Worm (Caenorhabditis elegans) whole organism, L3 larva: ENCODE data around the gene W03G11.2.

Experiments used
- R02D3.7 ChIP-seq: fragments of 150-350 bp; optimal IDR thresholded peaks from 2 replicates; lab custom pipeline; 2014; ENCODE audit warnings: missing biosample characterization, missing genetic modification characterization
- ZK546.5 ChIP-seq: sonication (generic microtip); optimal IDR thresholded peaks from 2 replicates; lab custom pipeline; 2017; ENCODE audit warnings: missing biosample characterization, missing genetic modification characterization
- ama-1 ChIP-seq: fragments of 150-350 bp; optimal IDR thresholded peaks from 2 replicates; lab custom pipeline; 2018
- ceh-16 ChIP-seq: sonication (generic microtip); optimal IDR thresholded peaks from 2 replicates; lab custom pipeline; 2017; ENCODE audit warnings: missing biosample characterization, missing genetic modification characterization
- ceh-28 ChIP-seq: fragments of 150-350 bp; optimal IDR thresholded peaks from 2 replicates; lab custom pipeline; 2014; ENCODE audit warnings: missing biosample characterization, missing genetic modification reagents, missing genetic modification characterization
- ceh-9 ChIP-seq: sonication (generic microtip); optimal IDR thresholded peaks from 2 replicates; lab custom pipeline; 2018; ENCODE audit warnings: missing biosample characterization, missing genetic modification characterization
- egl-27 ChIP-seq: sonication (generic microtip); optimal IDR thresholded peaks from 4 replicates; lab custom pipeline; 2017; ENCODE audit warnings: missing biosample characterization, missing genetic modification reagents, missing genetic modification characterization
- elt-2 ChIP-seq: sonication (generic microtip); optimal IDR thresholded peaks from 2 replicates; lab custom pipeline; 2016; ENCODE audit warnings: missing genetic modification reagents, mild to moderate bottlenecking, missing genetic modification characterization, missing compliant biosample characterization
- elt-3 ChIP-seq, 3 experiments: fragments of 150-350 bp in 1 of 3; sonication (generic microtip) in 2 of 3; optimal IDR thresholded peaks; 2 replicates in 2 of 3; 4 replicates in 1 of 3; lab custom pipeline; 2014 to 2017; ENCODE audit warnings: missing biosample characterization in 3 of 3, missing genetic modification characterization in 3 of 3
- fkh-10 ChIP-seq: sonication (generic microtip); optimal IDR thresholded peaks from 2 replicates; lab custom pipeline; 2017; ENCODE audit warnings: missing biosample characterization, missing genetic modification reagents, missing genetic modification characterization
- fkh-2 ChIP-seq: fragments of 150-350 bp; optimal IDR thresholded peaks from 2 replicates; lab custom pipeline; 2014; ENCODE audit warnings: missing biosample characterization, missing genetic modification reagents, missing genetic modification characterization
- lin-15B ChIP-seq: fragments of 150-350 bp; optimal IDR thresholded peaks from 2 replicates; lab custom pipeline; 2014; ENCODE audit warnings: missing biosample characterization, missing genetic modification characterization
- lin-39 ChIP-seq: fragments of 150-350 bp; optimal IDR thresholded peaks from 2 replicates; lab custom pipeline; 2018; ENCODE audit warnings: missing biosample characterization, missing genetic modification reagents, missing genetic modification characterization
- lsy-12 ChIP-seq: sonication (generic microtip); optimal IDR thresholded peaks from 2 replicates; lab custom pipeline; 2016; ENCODE audit warnings: mild to moderate bottlenecking, missing genetic modification characterization, missing compliant biosample characterization
- mml-1 ChIP-seq: fragments of 150-350 bp; sonication (generic microtip); optimal IDR thresholded peaks from 3 replicates; lab custom pipeline; 2014; ENCODE audit warnings: missing biosample characterization, missing genetic modification characterization
- nfya-1 ChIP-seq: sonication (generic microtip); optimal IDR thresholded peaks from 2 replicates; lab custom pipeline; 2017; ENCODE audit warnings: missing genetic modification characterization, mild to moderate bottlenecking, missing compliant biosample characterization, antibody characterized with exemption, moderate library complexity; ENCODE audit not compliant: insufficient read depth
- nhr-11 ChIP-seq: fragments of 150-350 bp; optimal IDR thresholded peaks from 2 replicates; lab custom pipeline; 2014; ENCODE audit warnings: missing biosample characterization, missing genetic modification characterization
- nhr-23 ChIP-seq: fragments of 150-350 bp; optimal IDR thresholded peaks from 2 replicates; lab custom pipeline; 2014; ENCODE audit warnings: missing biosample characterization, missing genetic modification reagents, missing genetic modification characterization
- nhr-25 ChIP-seq: sonication (generic microtip); optimal IDR thresholded peaks from 2 replicates; lab custom pipeline; 2017; ENCODE audit warnings: missing biosample characterization, missing genetic modification characterization
- nhr-28 ChIP-seq: fragments of 150-350 bp; optimal IDR thresholded peaks from 2 replicates; lab custom pipeline; 2014; ENCODE audit warnings: missing biosample characterization, missing genetic modification characterization
- nhr-43 ChIP-seq: sonication (generic microtip); optimal IDR thresholded peaks from 2 replicates; lab custom pipeline; 2016; ENCODE audit warnings: mild to moderate bottlenecking, missing genetic modification characterization, missing compliant biosample characterization; ENCODE audit not compliant: poor library complexity, severe bottlenecking
- nhr-67 ChIP-seq: fragments of 150-350 bp; optimal IDR thresholded peaks from 2 replicates; lab custom pipeline; 2014; ENCODE audit warnings: missing biosample characterization, missing genetic modification characterization
- nhr-76 ChIP-seq: fragments of 150-350 bp; sonication (generic microtip); optimal IDR thresholded peaks from 5 replicates; lab custom pipeline; 2014; ENCODE audit warnings: missing biosample characterization, missing genetic modification characterization
- nhr-77 ChIP-seq: fragments of 150-350 bp; optimal IDR thresholded peaks from 2 replicates; lab custom pipeline; 2014; ENCODE audit warnings: missing biosample characterization, missing genetic modification characterization
- pha-4 ChIP-seq: fragments of 150-350 bp; optimal IDR thresholded peaks from 2 replicates; lab custom pipeline; 2014; ENCODE audit warnings: missing biosample characterization, missing genetic modification reagents, missing genetic modification characterization
- pqm-1 ChIP-seq: fragments of 150-350 bp; optimal IDR thresholded peaks from 2 replicates; lab custom pipeline; 2017; ENCODE audit warnings: missing biosample characterization, missing genetic modification characterization, inconsistent platforms
- sea-2 ChIP-seq: fragments of 150-350 bp; sonication (generic microtip); optimal IDR thresholded peaks from 4 replicates; lab custom pipeline; 2014; ENCODE audit warnings: missing biosample characterization, missing genetic modification reagents, missing genetic modification characterization
- skn-1 ChIP-seq: fragments of 150-350 bp; optimal IDR thresholded peaks from 2 replicates; lab custom pipeline; 2014; ENCODE audit warnings: missing biosample characterization, missing genetic modification characterization
- snpc-4 ChIP-seq: fragments of 150-350 bp; optimal IDR thresholded peaks from 2 replicates; lab custom pipeline; 2014; ENCODE audit warnings: missing biosample characterization, missing genetic modification characterization
- tbx-2 ChIP-seq: sonication (generic microtip); optimal IDR thresholded peaks from 2 replicates; lab custom pipeline; 2016; ENCODE audit warnings: mild to moderate bottlenecking, missing genetic modification characterization, missing compliant biosample characterization
- unc-39 ChIP-seq: sonication (generic microtip); optimal IDR thresholded peaks from 4 replicates; lab custom pipeline; 2017; ENCODE audit warnings: missing biosample characterization, missing genetic modification characterization
- unc-62 ChIP-seq: fragments of 150-350 bp; sonication (generic microtip); optimal IDR thresholded peaks from 4 replicates; lab custom pipeline; 2014; ENCODE audit warnings: missing biosample characterization, missing genetic modification reagents, missing genetic modification characterization

Gene W03G11.2

DNA sequence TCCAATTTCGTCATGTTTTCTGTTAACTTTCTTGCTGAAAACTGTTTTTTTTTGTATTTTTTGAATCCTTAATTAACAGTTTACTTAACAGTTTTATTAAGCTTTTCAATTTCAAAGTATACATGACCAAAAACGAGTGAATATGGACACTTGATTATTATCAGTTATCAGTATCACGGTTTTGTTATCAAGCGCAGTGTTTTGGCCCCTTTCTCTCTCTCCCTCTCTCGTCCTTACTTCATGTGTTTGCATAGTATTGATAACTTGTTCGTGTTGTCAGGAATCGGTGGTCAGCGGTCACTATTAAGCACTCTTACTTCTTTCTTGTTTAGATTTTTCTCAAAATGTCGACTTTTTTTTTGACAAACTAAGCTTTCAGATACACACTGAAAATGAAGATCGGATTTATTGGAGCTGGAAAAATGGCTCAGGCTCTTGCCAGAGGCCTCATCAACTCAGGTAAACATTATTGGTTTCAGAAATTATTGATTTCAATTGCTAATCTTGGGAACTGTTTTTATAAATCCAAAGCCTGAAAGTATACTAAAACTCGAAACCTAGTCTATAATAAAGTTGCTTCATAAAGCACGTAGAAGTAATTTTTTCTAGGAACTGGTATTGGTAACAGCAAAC is 38.2 kb upstream of the W03G11.2 start, which contains the start of gene pycr-1:
TSS of gene pycr-1 (plus strand) at position 380 of the 633 bp plus-strand sequence.
- TF ChIP-seq fkh-2 (tag; lab: Kevin White, UChicago) (no peak), snpc-4 (tag; lab: Kevin White, UChicago) (no peak), lsy-12 (tag; lab: Kevin White, UChicago) (no peak), ceh-16 (tag; lab: Kevin White, UChicago) (no peak), pqm-1 (tag; lab: Kevin White, UChicago) (peak; percentile 70), nhr-25 (tag; lab: Kevin White, UChicago) (no peak), tbx-2 (tag; lab: Kevin White, UChicago) (no peak), skn-1 (no peak), nhr-67 (tag; lab: Kevin White, UChicago) (no peak), lin-15B (tag; lab: Kevin White, UChicago) (no peak), egl-27 (tag; lab: Kevin White, UChicago) (no peak), mml-1 (tag; lab: Kevin White, UChicago) (no peak), nhr-11 (tag; lab: Kevin White, UChicago) (no peak), elt-3 (tag; optimal IDR thresholded peaks at IDR 0.05; lab: Kevin White, UChicago) (peak in 1 of 3 experiments; percentile 2), unc-39 (tag; lab: Kevin White, UChicago) (no peak), elt-2 (tag; lab: Kevin White, UChicago) (peak; percentile 72), sea-2 (GFP tag; lab: Kevin White, UChicago) (no peak), lin-39 (tag; lab: Kevin White, UChicago) (no peak), nhr-77 (no peak), ama-1 (lab: Kevin White, UChicago) (no peak), pha-4 (peak; percentile 35), nhr-76 (tag; lab: Kevin White, UChicago) (no peak), ceh-28 (tag; lab: Kevin White, UChicago) (no peak), nfya-1 (no peak), fkh-10 (GFP tag; lab: Kevin White, UChicago) (no peak)

DNA sequence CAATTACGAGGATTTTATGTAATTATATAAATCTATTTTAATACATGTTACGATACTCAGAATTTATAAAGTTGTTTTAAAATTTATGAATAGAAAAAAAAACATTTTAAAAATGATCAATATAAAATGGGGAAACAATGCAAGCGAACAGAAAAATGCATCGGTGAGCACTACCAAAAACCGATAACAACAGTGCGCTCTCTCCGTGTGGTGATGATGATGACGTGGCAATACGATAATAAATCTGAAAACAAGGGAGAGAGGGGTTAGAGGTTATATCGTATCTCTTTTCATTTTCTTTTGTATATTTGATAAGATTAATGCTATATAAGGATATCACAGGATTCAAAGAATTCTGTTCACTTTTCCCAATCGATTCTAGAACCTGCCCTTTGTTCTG is 37.5 kb upstream of the W03G11.2 start:
- TF ChIP-seq lin-39 (tag; lab: Kevin White, UChicago) (no peak), elt-2 (tag; lab: Kevin White, UChicago) (peak; percentile 48), pqm-1 (tag; lab: Kevin White, UChicago) (peak; percentile 9)

DNA sequence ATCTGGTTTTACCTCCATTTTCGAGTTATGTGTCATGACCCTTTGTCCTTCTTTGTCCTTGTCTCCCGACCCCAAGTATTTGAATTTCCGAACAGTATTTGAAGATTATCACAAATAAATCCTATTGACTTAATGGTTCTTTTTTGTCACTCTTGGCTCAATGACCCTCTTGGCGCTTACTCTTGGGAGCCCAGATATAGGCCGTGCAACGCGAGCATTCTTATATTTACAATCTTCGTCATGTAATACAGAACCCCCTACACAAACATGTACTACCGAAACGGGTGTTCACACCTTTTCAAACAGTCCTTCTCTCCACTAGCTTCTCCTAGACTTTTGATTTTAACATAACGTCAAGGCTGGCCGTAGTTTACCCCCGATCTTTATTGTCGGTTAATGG is 35.3 kb upstream of the W03G11.2 start, which contains the start of gene M153.5:
TSS of gene M153.5 (plus strand) at position 301 of the 400 bp plus-strand sequence.
- no peak for TF ChIP-seq nhr-28 (tag; lab: Kevin White, UChicago)
- no peak for TF ChIP-seq nhr-23 (tag; lab: Kevin White, UChicago)
- no peak for TF ChIP-seq egl-27 (tag; lab: Kevin White, UChicago)

DNA sequence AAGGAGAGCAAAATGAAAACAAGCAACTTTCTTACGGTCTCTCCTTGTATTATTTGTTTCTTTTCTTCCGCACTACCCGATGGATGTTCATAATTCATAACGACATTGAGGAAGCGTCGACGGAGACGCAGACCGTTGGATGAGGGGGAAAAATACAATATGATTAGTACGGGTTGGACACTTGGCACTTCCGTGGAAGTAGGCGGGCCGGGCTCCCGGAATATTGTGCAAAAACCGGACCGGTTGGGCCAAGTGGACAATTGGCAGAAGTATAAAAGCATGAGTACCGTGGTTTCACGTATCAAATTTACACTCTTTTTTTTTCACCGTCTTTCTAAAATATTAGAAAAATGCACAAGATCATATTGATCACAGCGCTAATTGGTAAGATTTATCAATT is 34.2 kb upstream of the W03G11.2 start, which contains the start of gene M153.3:
TSS of gene M153.3 (plus strand) at position 301 of the 400 bp plus-strand sequence.
- TF ChIP-seq ZK546.5 (no peak), nhr-76 (tag; lab: Kevin White, UChicago) (no peak), ama-1 (lab: Kevin White, UChicago) (no peak), R02D3.7 (tag; lab: Kevin White, UChicago) (no peak), nhr-43 (tag; lab: Kevin White, UChicago) (no peak), lin-15B (tag; lab: Kevin White, UChicago) (no peak), unc-62 (no peak), pha-4 (no peak)

DNA sequence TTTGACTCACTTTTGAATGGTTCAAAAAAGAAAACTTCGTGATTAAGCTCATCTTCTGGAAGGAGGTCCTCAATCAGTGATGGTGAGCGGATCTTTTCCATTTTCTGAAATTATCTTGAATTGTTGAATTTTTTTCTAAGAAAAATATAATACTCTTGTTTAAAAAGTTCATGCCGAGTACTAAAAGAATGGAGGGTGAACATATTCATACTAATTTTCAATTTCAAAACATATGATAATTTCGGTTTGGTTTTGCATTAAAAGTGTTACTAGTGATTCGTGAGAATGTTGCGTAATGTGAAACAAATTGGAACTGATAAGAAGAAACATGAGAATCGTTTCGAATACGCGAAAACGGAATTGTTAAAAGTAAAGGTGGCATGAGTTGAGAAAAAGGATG is 32.6 kb upstream of the W03G11.2 start, which contains the start of gene lyst-1:
TSS of gene lyst-1 (minus strand) at position 101 of the 400 bp plus-strand sequence.
- TF ChIP-seq ceh-9 (tag; lab: Kevin White, UChicago), result no peak
- TF ChIP-seq, all 47 proteins: peak for 0
